Fruit fly (Drosophila melanogaster) whole organism, embryonic: ENCODE data around the gene CG10435.

ENCODE experiments used
- BtbVII ChIP-seq: fragments of 200-800 bp; sonication (Bioruptor generic); optimal IDR thresholded peaks from 3 replicates; lab custom pipeline; 2017; ENCODE audit warnings: missing biosample characterization, mild to moderate bottlenecking, missing genetic modification characterization
- CG10209 ChIP-seq: fragments of 200-800 bp; sonication (Bioruptor generic); optimal IDR thresholded peaks from 3 replicates; lab custom pipeline; 2017; ENCODE audit warnings: missing biosample characterization, mild to moderate bottlenecking, missing genetic modification characterization, missing genetic modification reagents
- CG10654 ChIP-seq: fragments of 200-800 bp; sonication (Bioruptor generic); optimal IDR thresholded peaks from 2 replicates; lab custom pipeline; 2016; ENCODE audit warnings: missing biosample characterization, missing genetic modification characterization
- CG10979 ChIP-seq: fragments of 200-800 bp; sonication (Bioruptor generic); optimal IDR thresholded peaks from 2 replicates; lab custom pipeline; 2018; ENCODE audit warnings: missing biosample characterization, mild to moderate bottlenecking, missing genetic modification characterization, moderate library complexity
- CG12071 ChIP-seq: fragments of 200-800 bp; sonication (Bioruptor generic); optimal IDR thresholded peaks from 3 replicates; lab custom pipeline; 2018; ENCODE audit warnings: missing biosample characterization, mild to moderate bottlenecking, missing genetic modification characterization
- CG12104 ChIP-seq: fragments of 200-800 bp; sonication (Bioruptor generic); optimal IDR thresholded peaks from 3 replicates; lab custom pipeline; 2016; ENCODE audit warnings: missing biosample characterization, missing genetic modification characterization
- CG12299 ChIP-seq: fragments of 200-800 bp; sonication (Bioruptor generic); optimal IDR thresholded peaks from 2 replicates; lab custom pipeline; 2018; ENCODE audit warnings: missing biosample characterization, mild to moderate bottlenecking, missing genetic modification characterization
- CG13287 ChIP-seq: fragments of 200-800 bp; sonication (Bioruptor generic); IDR thresholded peaks from 2 replicates; pipeline ENCODE4 v1.3.6; 2022; ENCODE audit warnings: missing biosample characterization, missing genetic modification characterization; ENCODE audit not compliant: partially characterized antibody
- CG13424 ChIP-seq: fragments of 200-800 bp; sonication (Bioruptor generic); optimal IDR thresholded peaks from 2 replicates; lab custom pipeline; 2019; ENCODE audit warnings: missing biosample characterization, mild to moderate bottlenecking, missing genetic modification characterization, moderate library complexity
- CG14667 ChIP-seq: fragments of 200-800 bp; sonication (Bioruptor generic); IDR thresholded peaks from 2 replicates; pipeline ENCODE4 v1.3.6; 2022; ENCODE audit warnings: missing biosample characterization, missing genetic modification characterization
- CG15269 ChIP-seq: fragments of 200-800 bp; sonication (Bioruptor generic); optimal IDR thresholded peaks from 2 replicates; lab custom pipeline; 2018; ENCODE audit warnings: missing biosample characterization, mild to moderate bottlenecking, missing genetic modification characterization, moderate library complexity
- CG17802 ChIP-seq: fragments of 200-800 bp; sonication (Bioruptor generic); optimal IDR thresholded peaks from 2 replicates; lab custom pipeline; 2018; ENCODE audit warnings: missing biosample characterization, mild to moderate bottlenecking, missing genetic modification characterization, moderate library complexity
- CG1832 ChIP-seq: fragments of 200-800 bp; sonication (Bioruptor generic); optimal IDR thresholded peaks from 2 replicates; lab custom pipeline; 2017; ENCODE audit warnings: missing biosample characterization, mild to moderate bottlenecking, missing genetic modification characterization, inconsistent platforms
- CG18599 ChIP-seq: fragments of 200-800 bp; sonication (Bioruptor generic); optimal IDR thresholded peaks from 3 replicates; lab custom pipeline; 2017; ENCODE audit warnings: missing biosample characterization, missing genetic modification characterization, mild to moderate bottlenecking, moderate library complexity, missing genetic modification reagents
- CG18764 ChIP-seq: fragments of 200-800 bp; sonication (Bioruptor generic); optimal IDR thresholded peaks from 3 replicates; lab custom pipeline; 2016; ENCODE audit warnings: missing biosample characterization, missing genetic modification characterization
- CG2129 ChIP-seq: fragments of 200-800 bp; sonication (Bioruptor generic); IDR thresholded peaks from 2 replicates; pipeline ENCODE4 v1.3.6; 2022; ENCODE audit warnings: missing biosample characterization, missing genetic modification characterization; ENCODE audit not compliant: partially characterized antibody
- CG2889 ChIP-seq: fragments of 200-800 bp; sonication (Bioruptor generic); IDR thresholded peaks from 3 replicates; pipeline ENCODE4 v1.3.6; 2022; ENCODE audit warnings: missing biosample characterization, missing genetic modification characterization
- CG30020 ChIP-seq: fragments of 200-800 bp; optimal IDR thresholded peaks from 2 replicates; lab custom pipeline; 2019; ENCODE audit warnings: missing biosample characterization, mild to moderate bottlenecking, missing genetic modification characterization, moderate library complexity
- CG7556 ChIP-seq: fragments of 200-800 bp; sonication (Bioruptor generic); optimal IDR thresholded peaks from 2 replicates; lab custom pipeline; 2017; ENCODE audit warnings: missing biosample characterization, mild to moderate bottlenecking, missing genetic modification characterization
- CG7786 ChIP-seq: fragments of 200-800 bp; sonication (Bioruptor generic); optimal IDR thresholded peaks from 2 replicates; lab custom pipeline; 2016; ENCODE audit warnings: missing biosample characterization, missing genetic modification characterization
- CG7987 ChIP-seq: fragments of 200-800 bp; sonication (Bioruptor generic); optimal IDR thresholded peaks from 2 replicates; lab custom pipeline; 2018; ENCODE audit warnings: missing biosample characterization, mild to moderate bottlenecking, missing genetic modification characterization, moderate library complexity
- CG8281 ChIP-seq: fragments of 200-800 bp; sonication (Bioruptor generic); optimal IDR thresholded peaks from 2 replicates; lab custom pipeline; 2018; ENCODE audit warnings: missing biosample characterization, mild to moderate bottlenecking, missing genetic modification characterization, moderate library complexity
- CG9609 ChIP-seq: fragments of 200-800 bp; sonication (Bioruptor generic); optimal IDR thresholded peaks from 3 replicates; lab custom pipeline; 2016; ENCODE audit warnings: missing biosample characterization, missing genetic modification characterization
- CG9932 ChIP-seq: fragments of 200-800 bp; sonication (Bioruptor generic); IDR thresholded peaks from 2 replicates; pipeline ENCODE4 v1.3.6; 2022; ENCODE audit warnings: missing biosample characterization, missing genetic modification characterization
- D19B ChIP-seq: fragments of 200-800 bp; sonication (Bioruptor generic); optimal IDR thresholded peaks from 2 replicates; lab custom pipeline; 2017; ENCODE audit warnings: missing biosample characterization, mild to moderate bottlenecking, missing genetic modification characterization
- Dad ChIP-seq: fragments of 200-800 bp; sonication (Bioruptor generic); optimal IDR thresholded peaks from 3 replicates; lab custom pipeline; 2016; ENCODE audit warnings: missing biosample characterization, missing genetic modification characterization
- Doc3 ChIP-seq: fragments of 200-800 bp; sonication (Bioruptor generic); IDR thresholded peaks from 3 replicates; pipeline ENCODE4 v1.3.6; 2022; ENCODE audit warnings: missing biosample characterization, missing genetic modification characterization; ENCODE audit not compliant: partially characterized antibody
- Dp ChIP-seq: fragments of 200-800 bp; sonication (Bioruptor generic); optimal IDR thresholded peaks from 2 replicates; lab custom pipeline; 2018; ENCODE audit warnings: missing biosample characterization, mild to moderate bottlenecking, missing genetic modification characterization, moderate library complexity
- Ets97D ChIP-seq: fragments of 200-800 bp; sonication (Bioruptor generic); optimal IDR thresholded peaks from 3 replicates; lab custom pipeline; 2016; ENCODE audit warnings: missing biosample characterization, missing genetic modification characterization
- GATAe ChIP-seq: fragments of 200-800 bp; sonication (Bioruptor generic); conservative IDR thresholded peaks from 2 replicates; pipeline ENCODE4 v1.3.6; 2022; ENCODE audit warnings: missing biosample characterization, missing genetic modification characterization
- Hr3 ChIP-seq: fragments of 200-800 bp; sonication (Bioruptor generic); optimal IDR thresholded peaks from 3 replicates; lab custom pipeline; 2016; ENCODE audit warnings: missing biosample characterization, missing genetic modification characterization
- Max ChIP-seq: fragments of 200-800 bp; sonication (Bioruptor generic); optimal IDR thresholded peaks from 2 replicates; lab custom pipeline; 2016; ENCODE audit warnings: missing biosample characterization, mild to moderate bottlenecking, missing genetic modification characterization
- Ptx1 ChIP-seq: fragments of 200-800 bp; sonication (Bioruptor generic); IDR thresholded peaks from 2 replicates; pipeline ENCODE4 v1.3.6; 2022; ENCODE audit warnings: missing biosample characterization, missing genetic modification characterization
- Spps ChIP-seq: fragments of 200-800 bp; sonication (Bioruptor generic); optimal IDR thresholded peaks from 2 replicates; lab custom pipeline; 2018; ENCODE audit warnings: missing biosample characterization, mild to moderate bottlenecking, missing genetic modification characterization
- Stat92E ChIP-seq, 3 experiments: fragments of >200 bp in 2 of 3; fragments of 200-800 bp in 1 of 3; sonication (Bioruptor generic) in 1 of 3; optimal IDR thresholded peaks; 2 replicates each; lab custom pipeline; 2017 to 2019; ENCODE audit warnings: missing biosample characterization in 3 of 3, missing genetic modification characterization in 3 of 3, mild to moderate bottlenecking in 1 of 3, moderate library complexity in 1 of 3
- ac ChIP-seq: fragments of 200-800 bp; sonication (Bioruptor generic); optimal IDR thresholded peaks from 3 replicates; lab custom pipeline; 2017; ENCODE audit warnings: missing biosample characterization, mild to moderate bottlenecking, missing genetic modification characterization
- ase ChIP-seq: fragments of 200-800 bp; sonication (Bioruptor generic); IDR thresholded peaks from 3 replicates; pipeline ENCODE4 v1.3.6; 2022; ENCODE audit warnings: missing biosample characterization, missing genetic modification characterization
- chn ChIP-seq: fragments of 200-800 bp; sonication (Bioruptor generic); optimal IDR thresholded peaks from 2 replicates; lab custom pipeline; 2016; ENCODE audit warnings: missing biosample characterization, missing genetic modification characterization
- corto ChIP-seq: fragments of 200-800 bp; sonication (Bioruptor generic); optimal IDR thresholded peaks from 2 replicates; lab custom pipeline; 2016; ENCODE audit warnings: missing biosample characterization, mild to moderate bottlenecking, missing genetic modification characterization, moderate library complexity
- dpn ChIP-seq, 2 experiments: fragments of 200-800 bp; sonication (Bioruptor generic); optimal IDR thresholded peaks; 3 replicates each; lab custom pipeline; 2016; ENCODE audit warnings: missing biosample characterization in 2 of 2, missing genetic modification characterization in 2 of 2
- en ChIP-seq: fragments of 200-800 bp; sonication (Bioruptor generic); optimal IDR thresholded peaks from 2 replicates; lab custom pipeline; 2016; ENCODE audit warnings: missing biosample characterization, missing genetic modification characterization
- ftz-f1 ChIP-seq: fragments of 200-800 bp; sonication (Bioruptor generic); optimal IDR thresholded peaks from 2 replicates; lab custom pipeline; 2016; ENCODE audit warnings: missing biosample characterization, missing genetic modification characterization
- lola ChIP-seq, 3 experiments: fragments of >200 bp in 2 of 3; fragments of 200-800 bp in 1 of 3; sonication (Bioruptor generic) in 1 of 3; optimal IDR thresholded peaks; 2 replicates each; lab custom pipeline; 2017 to 2019; ENCODE audit warnings: missing biosample characterization in 3 of 3, missing genetic modification characterization in 3 of 3, mild to moderate bottlenecking in 1 of 3, moderate library complexity in 1 of 3
- nau ChIP-seq: fragments of 200-800 bp; sonication (Bioruptor generic); optimal IDR thresholded peaks from 3 replicates; lab custom pipeline; 2017; ENCODE audit warnings: missing biosample characterization, mild to moderate bottlenecking, missing genetic modification characterization, missing genetic modification reagents
- oc ChIP-seq: fragments of 200-800 bp; sonication (Bioruptor generic); optimal IDR thresholded peaks from 2 replicates; lab custom pipeline; 2018; ENCODE audit warnings: missing biosample characterization, mild to moderate bottlenecking, missing genetic modification characterization, moderate library complexity
- schlank ChIP-seq: fragments of 200-800 bp; sonication (Bioruptor generic); optimal IDR thresholded peaks from 2 replicates; lab custom pipeline; 2018; ENCODE audit warnings: missing biosample characterization, mild to moderate bottlenecking, missing genetic modification characterization
- slp2 ChIP-seq: fragments of 200-800 bp; sonication (Bioruptor generic); optimal IDR thresholded peaks from 2 replicates; lab custom pipeline; 2016; ENCODE audit warnings: missing biosample characterization, missing genetic modification characterization
- vvl ChIP-seq: fragments of 200-800 bp; sonication (Bioruptor generic); IDR thresholded peaks from 2 replicates; pipeline ENCODE4 v1.3.6; 2022; ENCODE audit warnings: missing biosample characterization, missing genetic modification characterization
- wek ChIP-seq: fragments of 200-800 bp; sonication (Bioruptor generic); optimal IDR thresholded peaks from 3 replicates; lab custom pipeline; 2018; ENCODE audit warnings: missing biosample characterization, mild to moderate bottlenecking, missing genetic modification characterization, moderate library complexity
- zf30C ChIP-seq: fragments of 200-800 bp; sonication (Bioruptor generic); optimal IDR thresholded peaks from 3 replicates; lab custom pipeline; 2018; ENCODE audit warnings: missing biosample characterization, mild to moderate bottlenecking, missing genetic modification characterization

Gene CG10435

dm6 chr3R:8009080-8009620 lies 3.9 kb downstream of the CG10435 start, which contains the start of the genes CG11052 and CG3223 (continued):
- TF ChIP-seq CG10979 (tag; lab: Kevin White, UChicago) (peak; percentile 1), Ptx1 (GFP tag; lab: Robert Waterston, UW) (no peak), CG12071 (GFP tag; lab: Kevin White, UChicago) (no peak), CG12299 (tag; lab: Kevin White, UChicago) (no peak), schlank (tag; lab: Kevin White, UChicago) (no peak), Hr3 (GFP tag; lab: Kevin White, UChicago) (peak; percentile 1), CG18599 (no peak), nau (GFP tag; lab: Kevin White, UChicago) (no peak), CG10209 (no peak), CG9932 (GFP tag; lab: Robert Waterston, UW) (peak; percentile 69), CG13424 (tag; lab: Kevin White, UChicago) (peak; percentile 44), Max (GFP tag; lab: Kevin White, UChicago) (no peak), GATAe (GFP tag; lab: Robert Waterston, UW) (no peak), CG12104 (GFP tag; lab: Kevin White, UChicago) (no peak), CG7786 (GFP tag; lab: Kevin White, UChicago) (peak; percentile 12), Stat92E (GFP tag; optimal IDR thresholded peaks at IDR 0.05; lab: Kevin White, UChicago) (no peak), vvl (GFP tag; lab: Robert Waterston, UW) (peak; percentile 51), ac (GFP tag; lab: Kevin White, UChicago) (no peak), CG30020 (tag; lab: Kevin White, UChicago) (peak; percentile 85), CG15269 (tag; lab: Kevin White, UChicago) (no peak), oc (tag; lab: Kevin White, UChicago) (no peak), corto (GFP tag; lab: Kevin White, UChicago) (no peak), en (GFP tag; lab: Kevin White, UChicago) (no peak), CG10654 (GFP tag; lab: Kevin White, UChicago) (no peak), Dad (no peak), CG14667 (GFP tag; lab: Robert Waterston, UW) (no peak), Dp (GFP tag; lab: Kevin White, UChicago) (peak; percentile 69), wek (GFP tag; lab: Kevin White, UChicago) (no peak), CG2129 (GFP tag; lab: Robert Waterston, UW) (no peak), ase (GFP tag; lab: Robert Waterston, UW) (no peak), D19B (no peak), Spps (tag; lab: Kevin White, UChicago) (no peak), CG7987 (peak; percentile 21), Doc3 (GFP tag; lab: Robert Waterston, UW) (no peak), lola (GFP tag; optimal IDR thresholded peaks at IDR 0.05; lab: Kevin White, UChicago) (no peak), CG1832 (GFP tag; lab: Kevin White, UChicago) (no peak), chn (GFP tag; lab: Kevin White, UChicago) (no peak), CG17802 (tag; lab: Kevin White, UChicago) (no peak), CG18764 (GFP tag; lab: Kevin White, UChicago) (no peak), slp2 (GFP tag; lab: Kevin White, UChicago) (no peak), CG8281 (tag; lab: Kevin White, UChicago) (no peak), ftz-f1 (GFP tag; lab: Kevin White, UChicago) (peak; percentile 92), CG2889 (GFP tag; lab: Robert Waterston, UW) (no peak), CG7556 (GFP tag; lab: Kevin White, UChicago) (no peak), Ets97D (peak; percentile 72), CG9609 (GFP tag; lab: Kevin White, UChicago) (no peak), CG13287 (GFP tag; lab: Robert Waterston, UW) (peak; percentile 68), dpn (GFP tag; optimal IDR thresholded peaks at IDR 0.05; lab: Kevin White, UChicago) (peak in 1 of 2 experiments; percentile 21), zf30C (GFP tag; lab: Kevin White, UChicago) (no peak), BtbVII (GFP tag; lab: Kevin White, UChicago) (no peak)
